Worm (Caenorhabditis elegans): ENCODE results near the gene F09C6.16.

ce11 chrV:16893440-16893839, 16.3 kb downstream of the F09C6.16 start, which contains the start of gene F09C6.15:
- TF ChIP-seq tbx-2 (tag; optimal IDR thresholded peaks at IDR 0.05) (no peak), egl-27 (tag; optimal IDR thresholded peaks at IDR 0.05) (no peak), skn-1 (tag; optimal IDR thresholded peaks at IDR 0.05) (no peak), lin-39 (tag; optimal IDR thresholded peaks at IDR 0.05) (no peak), unc-62 (GFP tag; optimal IDR thresholded peaks at IDR 0.05) (no peak), unc-39 (tag; optimal IDR thresholded peaks at IDR 0.05) (no peak), mdl-1 (tag; optimal IDR thresholded peaks at IDR 0.05) (no peak), fkh-10 (GFP tag; optimal IDR thresholded peaks at IDR 0.05) (no peak), pqm-1 (tag; optimal IDR thresholded peaks at IDR 0.05) (no peak), elt-2 (tag; optimal IDR thresholded peaks at IDR 0.05) (no peak), ztf-11 (tag; optimal IDR thresholded peaks at IDR 0.05) (no peak), ama-1 (optimal IDR thresholded peaks at IDR 0.05) (no peak), elt-1 (tag; optimal IDR thresholded peaks at IDR 0.05) (no peak), aly-2 (tag; optimal IDR thresholded peaks at IDR 0.05) (no peak)
